Fruit fly (Drosophila melanogaster) whole organism, embryonic: ENCODE results near the gene CG12069.

Source experiments
- ATbp ChIP-seq: fragments of 200-800 bp; sonication (Bioruptor generic); optimal IDR thresholded peaks from 2 replicates; lab custom pipeline; 2017; ENCODE audit warnings: missing biosample characterization, mild to moderate bottlenecking, missing genetic modification characterization, missing genetic modification reagents
- CG10267 ChIP-seq: fragments of 200-800 bp; sonication (Bioruptor generic); optimal IDR thresholded peaks from 2 replicates; lab custom pipeline; 2018; ENCODE audit warnings: missing biosample characterization, mild to moderate bottlenecking, missing genetic modification characterization, moderate library complexity
- CG10366 ChIP-seq: fragments of 200-800 bp; sonication (Bioruptor generic); IDR thresholded peaks from 2 replicates; pipeline ENCODE4 v1.3.6; 2022; ENCODE audit warnings: missing biosample characterization, missing genetic modification characterization
- CG12071 ChIP-seq: fragments of 200-800 bp; sonication (Bioruptor generic); optimal IDR thresholded peaks from 3 replicates; lab custom pipeline; 2018; ENCODE audit warnings: missing biosample characterization, mild to moderate bottlenecking, missing genetic modification characterization
- CG12391 ChIP-seq: fragments of 200-800 bp; sonication (Bioruptor generic); optimal IDR thresholded peaks from 3 replicates; lab custom pipeline; 2018; ENCODE audit warnings: missing biosample characterization, mild to moderate bottlenecking, missing genetic modification characterization, moderate library complexity
- CG12744 ChIP-seq: fragments of 200-800 bp; sonication (Bioruptor generic); optimal IDR thresholded peaks from 2 replicates; lab custom pipeline; 2016; ENCODE audit warnings: missing biosample characterization, missing genetic modification characterization
- CG15696 ChIP-seq: fragments of 200-800 bp; sonication (Bioruptor generic); optimal IDR thresholded peaks from 2 replicates; lab custom pipeline; 2019; ENCODE audit warnings: missing biosample characterization, mild to moderate bottlenecking, missing genetic modification characterization, moderate library complexity
- CG1647 ChIP-seq: fragments of 200-800 bp; sonication (Bioruptor generic); optimal IDR thresholded peaks from 3 replicates; lab custom pipeline; 2016; ENCODE audit warnings: missing biosample characterization, missing genetic modification characterization
- CG17186 ChIP-seq: fragments of 200-800 bp; sonication (Bioruptor generic); optimal IDR thresholded peaks from 3 replicates; lab custom pipeline; 2017; ENCODE audit warnings: missing biosample characterization, missing genetic modification reagents, missing genetic modification characterization
- CG17612 ChIP-seq: fragments of 200-800 bp; sonication (Bioruptor generic); IDR thresholded peaks from 2 replicates; pipeline ENCODE4 v1.3.6; 2022; ENCODE audit warnings: missing biosample characterization, missing genetic modification characterization
- CG18619 ChIP-seq: fragments of 200-800 bp; sonication (Bioruptor generic); optimal IDR thresholded peaks from 3 replicates; lab custom pipeline; 2017; ENCODE audit warnings: missing biosample characterization, mild to moderate bottlenecking, missing genetic modification characterization
- CG2129 ChIP-seq: fragments of 200-800 bp; sonication (Bioruptor generic); IDR thresholded peaks from 2 replicates; pipeline ENCODE4 v1.3.6; 2022; ENCODE audit warnings: missing biosample characterization, missing genetic modification characterization; ENCODE audit not compliant: partially characterized antibody
- CG2678 ChIP-seq: fragments of 200-800 bp; sonication (Bioruptor generic); optimal IDR thresholded peaks from 3 replicates; lab custom pipeline; 2019; ENCODE audit warnings: missing biosample characterization, mild to moderate bottlenecking, missing genetic modification characterization, moderate library complexity
- CG30403 ChIP-seq: fragments of 200-800 bp; sonication (Bioruptor generic); optimal IDR thresholded peaks from 3 replicates; lab custom pipeline; 2016; ENCODE audit warnings: missing biosample characterization, missing genetic modification characterization
- CG32772 ChIP-seq: fragments of 200-800 bp; sonication (Bioruptor generic); IDR thresholded peaks from 2 replicates; pipeline ENCODE4 v1.3.6; 2022; ENCODE audit warnings: missing biosample characterization, missing genetic modification characterization
- CG3995 ChIP-seq: fragments of 200-800 bp; sonication (Bioruptor generic); optimal IDR thresholded peaks from 3 replicates; lab custom pipeline; 2016; ENCODE audit warnings: missing biosample characterization, missing genetic modification characterization
- CG6791 ChIP-seq: fragments of 200-800 bp; sonication (Bioruptor generic); IDR thresholded peaks from 3 replicates; pipeline ENCODE4 v1.3.6; 2022; ENCODE audit warnings: missing biosample characterization, missing genetic modification characterization; ENCODE audit not compliant: partially characterized antibody
- CG7357 ChIP-seq: fragments of 200-800 bp; sonication (Bioruptor generic); IDR thresholded peaks from 3 replicates; pipeline ENCODE4 v1.3.6; 2022; ENCODE audit warnings: missing biosample characterization, missing genetic modification characterization
- CG7372 ChIP-seq: fragments of 200-800 bp; sonication (Bioruptor generic); IDR thresholded peaks from 2 replicates; pipeline ENCODE4 v1.3.6; 2022; ENCODE audit warnings: missing biosample characterization, missing genetic modification characterization
- CG7987 ChIP-seq: fragments of 200-800 bp; sonication (Bioruptor generic); optimal IDR thresholded peaks from 2 replicates; lab custom pipeline; 2018; ENCODE audit warnings: missing biosample characterization, mild to moderate bottlenecking, missing genetic modification characterization, moderate library complexity
- CG8359 ChIP-seq: fragments of 200-800 bp; sonication (Bioruptor generic); optimal IDR thresholded peaks from 2 replicates; lab custom pipeline; 2017; ENCODE audit warnings: missing biosample characterization, mild to moderate bottlenecking, missing genetic modification characterization, borderline replicate concordance
- CG9437 ChIP-seq: fragments of 200-800 bp; sonication (Bioruptor generic); optimal IDR thresholded peaks from 2 replicates; lab custom pipeline; 2018; ENCODE audit warnings: missing biosample characterization, mild to moderate bottlenecking, missing genetic modification characterization
- CG9797 ChIP-seq: fragments of 200-800 bp; sonication (Bioruptor generic); optimal IDR thresholded peaks from 3 replicates; lab custom pipeline; 2018; ENCODE audit warnings: missing biosample characterization, mild to moderate bottlenecking, missing genetic modification characterization
- Camta ChIP-seq: fragments of 200-800 bp; sonication (Bioruptor generic); optimal IDR thresholded peaks from 2 replicates; lab custom pipeline; 2016; ENCODE audit warnings: missing biosample characterization, missing genetic modification characterization
- Dbx ChIP-seq: fragments of 200-800 bp; sonication (Bioruptor generic); IDR thresholded peaks from 3 replicates; pipeline ENCODE4 v1.3.6; 2022; ENCODE audit warnings: missing biosample characterization, missing genetic modification characterization
- Dip2 ChIP-seq: fragments of 200-800 bp; sonication (Bioruptor generic); IDR thresholded peaks from 2 replicates; pipeline ENCODE4 v1.3.6; 2022; ENCODE audit warnings: missing biosample characterization, missing genetic modification characterization
- Dref ChIP-seq: fragments of 200-800 bp; sonication (Bioruptor generic); IDR thresholded peaks from 2 replicates; pipeline ENCODE4 v1.3.6; 2022; ENCODE audit warnings: missing biosample characterization, missing genetic modification characterization
- Fer2 ChIP-seq: fragments of 200-800 bp; sonication (Bioruptor generic); optimal IDR thresholded peaks from 2 replicates; lab custom pipeline; 2018; ENCODE audit warnings: missing biosample characterization, mild to moderate bottlenecking, missing genetic modification characterization, moderate library complexity
- Hr39 ChIP-seq: fragments of >200 bp; optimal IDR thresholded peaks from 2 replicates; lab custom pipeline; 2017
- Hr78 ChIP-seq, 2 experiments: fragments of 200-800 bp in 1 of 2; fragments of >200 bp in 1 of 2; sonication (Bioruptor generic) in 1 of 2; optimal IDR thresholded peaks; 2 replicates each; lab custom pipeline; 2017 to 2019; ENCODE audit warnings: missing biosample characterization in 2 of 2, missing genetic modification characterization in 2 of 2, mild to moderate bottlenecking in 1 of 2, moderate library complexity in 1 of 2
- Lpt ChIP-seq: fragments of >200 bp; optimal IDR thresholded peaks from 2 replicates; lab custom pipeline; 2018; ENCODE audit warnings: missing biosample characterization, missing genetic modification characterization
- Meics ChIP-seq: fragments of 200-800 bp; sonication (Bioruptor generic); optimal IDR thresholded peaks from 2 replicates; lab custom pipeline; 2017; ENCODE audit warnings: missing biosample characterization, mild to moderate bottlenecking, missing genetic modification characterization
- Rfx ChIP-seq: fragments of 200-800 bp; sonication (Bioruptor generic); IDR thresholded peaks from 2 replicates; pipeline ENCODE4 v1.3.6; 2022; ENCODE audit warnings: missing biosample characterization, missing genetic modification characterization
- Scr ChIP-seq: fragments of 200-800 bp; sonication (Bioruptor generic); IDR thresholded peaks from 2 replicates; pipeline ENCODE4 v1.3.6; 2022; ENCODE audit warnings: missing biosample characterization, missing genetic modification characterization; ENCODE audit not compliant: partially characterized antibody
- abd-A ChIP-seq: fragments of 200-800 bp; sonication (Bioruptor generic); optimal IDR thresholded peaks from 3 replicates; lab custom pipeline; 2019; ENCODE audit warnings: missing biosample characterization, mild to moderate bottlenecking, missing genetic modification characterization, moderate library complexity
- bowl ChIP-seq: fragments of 200-800 bp; sonication (Bioruptor generic); IDR thresholded peaks from 2 replicates; pipeline ENCODE4 v1.3.6; 2022; ENCODE audit warnings: missing biosample characterization, missing genetic modification characterization
- crc ChIP-seq: fragments of 200-800 bp; sonication (Bioruptor generic); optimal IDR thresholded peaks from 2 replicates; lab custom pipeline; 2016; ENCODE audit warnings: missing biosample characterization, missing genetic modification characterization
- dpn ChIP-seq, 2 experiments: fragments of 200-800 bp; sonication (Bioruptor generic); optimal IDR thresholded peaks; 3 replicates each; lab custom pipeline; 2016; ENCODE audit warnings: missing biosample characterization in 2 of 2, missing genetic modification characterization in 2 of 2
- fru ChIP-seq: fragments of >200 bp; optimal IDR thresholded peaks from 2 replicates; lab custom pipeline; 2017
- gsb ChIP-seq: fragments of 200-800 bp; sonication (Bioruptor generic); IDR thresholded peaks from 2 replicates; pipeline ENCODE4 v1.3.6; 2022; ENCODE audit warnings: missing biosample characterization, missing genetic modification characterization
- kni ChIP-seq: fragments of 200-800 bp; sonication (Bioruptor generic); optimal IDR thresholded peaks from 3 replicates; lab custom pipeline; 2017; ENCODE audit warnings: mild to moderate bottlenecking, missing biosample characterization, missing genetic modification reagents, missing genetic modification characterization
- onecut ChIP-seq: fragments of 200-800 bp; sonication (Bioruptor generic); IDR thresholded peaks from 2 replicates; pipeline ENCODE4 v1.3.6; 2022; ENCODE audit warnings: missing biosample characterization, missing genetic modification characterization
- peb ChIP-seq: fragments of 200-800 bp; sonication (Bioruptor generic); IDR thresholded peaks from 2 replicates; pipeline ENCODE4 v1.3.6; 2022; ENCODE audit warnings: missing biosample characterization, missing genetic modification characterization
- pho ChIP-seq: fragments of 200-800 bp; sonication (Bioruptor generic); optimal IDR thresholded peaks from 2 replicates; lab custom pipeline; 2016; ENCODE audit warnings: missing biosample characterization, missing genetic modification characterization
- pum ChIP-seq: fragments of 200-800 bp; sonication (Bioruptor generic); optimal IDR thresholded peaks from 2 replicates; lab custom pipeline; 2016; ENCODE audit warnings: missing biosample characterization, missing genetic modification characterization
- pzg ChIP-seq: fragments of 200-800 bp; sonication (Bioruptor generic); optimal IDR thresholded peaks from 3 replicates; lab custom pipeline; 2018; ENCODE audit warnings: missing biosample characterization, mild to moderate bottlenecking, missing genetic modification characterization, moderate library complexity
- schlank ChIP-seq: fragments of 200-800 bp; sonication (Bioruptor generic); optimal IDR thresholded peaks from 2 replicates; lab custom pipeline; 2018; ENCODE audit warnings: missing biosample characterization, mild to moderate bottlenecking, missing genetic modification characterization
- sens ChIP-seq: fragments of 200-800 bp; sonication (Bioruptor generic); peaks from one replicate; lab custom pipeline; 2016; ENCODE audit warnings: missing biosample characterization, missing genetic modification characterization
- slp2 ChIP-seq: fragments of 200-800 bp; sonication (Bioruptor generic); optimal IDR thresholded peaks from 2 replicates; lab custom pipeline; 2016; ENCODE audit warnings: missing biosample characterization, missing genetic modification characterization
- sob ChIP-seq: fragments of 200-800 bp; sonication (Bioruptor generic); IDR thresholded peaks from 2 replicates; pipeline ENCODE4 v1.3.6; 2022; ENCODE audit warnings: missing biosample characterization, missing genetic modification characterization
- ssp ChIP-seq: fragments of 200-800 bp; sonication (Bioruptor generic); IDR thresholded peaks from 2 replicates; pipeline ENCODE4 v1.3.6; 2022; ENCODE audit warnings: missing biosample characterization, missing genetic modification characterization
- sug ChIP-seq: fragments of 200-800 bp; optimal IDR thresholded peaks from 2 replicates; lab custom pipeline; 2019; ENCODE audit warnings: missing biosample characterization, mild to moderate bottlenecking, missing genetic modification characterization, moderate library complexity
- yki ChIP-seq: fragments of >200 bp; optimal IDR thresholded peaks from 3 replicates; lab custom pipeline; 2018

Gene CG12069

dm6 chr3R:30729013-30729412 lies 33.7 kb upstream of the CG12069 start (continued):
- peak in 1 of 2 experiments; percentile 17 for TF ChIP-seq dpn (GFP tag; optimal IDR thresholded peaks at IDR 0.05; lab: Kevin White, UChicago)
- TF ChIP-seq ATbp (GFP tag; lab: Kevin White, UChicago) = no peak
- TF ChIP-seq kni (GFP tag; lab: Kevin White, UChicago) = no peak
- TF ChIP-seq ssp = no peak
- no peak for TF ChIP-seq CG6791
- no peak for TF ChIP-seq CG12071 (GFP tag; lab: Kevin White, UChicago)
- no peak for TF ChIP-seq CG12744 (GFP tag; lab: Kevin White, UChicago)
- TF ChIP-seq fru (lab: Kevin White, UChicago) = no peak
- TF ChIP-seq CG1647 (GFP tag; lab: Kevin White, UChicago) = no peak
- TF ChIP-seq CG12391 (tag; lab: Kevin White, UChicago) = no peak
- no peak for TF ChIP-seq onecut (GFP tag; lab: Robert Waterston, UW)
- no peak for TF ChIP-seq CG18619
- TF ChIP-seq Dip2 (GFP tag; lab: Robert Waterston, UW) = no peak
- no peak for TF ChIP-seq CG17186 (GFP tag; lab: Kevin White, UChicago)
- no peak for TF ChIP-seq Hr39
- TF ChIP-seq pzg (GFP tag; lab: Kevin White, UChicago) = no peak
- TF ChIP-seq Dref (GFP tag; lab: Robert Waterston, UW) = no peak
- TF ChIP-seq CG7987 = no peak
- TF ChIP-seq CG17612 (GFP tag; lab: Robert Waterston, UW) = no peak
- no peak for TF ChIP-seq CG2129 (GFP tag; lab: Robert Waterston, UW)
- TF ChIP-seq gsb (GFP tag; lab: Robert Waterston, UW) = no peak
- TF ChIP-seq crc (GFP tag; lab: Kevin White, UChicago) = no peak
- no peak for TF ChIP-seq CG3995 (GFP tag; lab: Kevin White, UChicago)
- TF ChIP-seq Fer2 (tag; lab: Kevin White, UChicago) = no peak
- no peak for TF ChIP-seq Hr78 (GFP tag; optimal IDR thresholded peaks at IDR 0.05; lab: Kevin White, UChicago)
- no peak for TF ChIP-seq CG15696 (tag; lab: Kevin White, UChicago)
- no peak for TF ChIP-seq Rfx (GFP tag; lab: Robert Waterston, UW)
- TF ChIP-seq CG32772 (GFP tag; lab: Robert Waterston, UW) = no peak
- TF ChIP-seq sob (GFP tag; lab: Robert Waterston, UW) = no peak
- no peak for TF ChIP-seq peb (GFP tag; lab: Robert Waterston, UW)
- no peak for TF ChIP-seq slp2
- no peak for TF ChIP-seq CG7357 (GFP tag; lab: Robert Waterston, UW)
- TF ChIP-seq CG30403 = peak; percentile 32
- TF ChIP-seq CG7372 (GFP tag; lab: Robert Waterston, UW) = no peak
- peak; percentile 13 for TF ChIP-seq pum (GFP tag; lab: Kevin White, UChicago)
- TF ChIP-seq bowl (GFP tag; lab: Robert Waterston, UW) = no peak
- TF ChIP-seq sens (GFP tag; lab: Kevin White, UChicago) = peak; percentile 87
- TF ChIP-seq CG10267 (tag; lab: Kevin White, UChicago) = no peak
- TF ChIP-seq sug = no peak
- no peak for TF ChIP-seq CG8359 (GFP tag; lab: Kevin White, UChicago)
- no peak for TF ChIP-seq abd-A
- peak; percentile 21 for TF ChIP-seq CG2678 (tag; lab: Kevin White, UChicago)
- TF ChIP-seq Scr (GFP tag; lab: Robert Waterston, UW) = no peak
- TF ChIP-seq Camta (GFP tag; lab: Kevin White, UChicago) = no peak
- TF ChIP-seq yki (lab: Kevin White, UChicago) = no peak
- no peak for TF ChIP-seq Lpt (GFP tag; lab: Kevin White, UChicago)
- TF ChIP-seq Meics (GFP tag; lab: Kevin White, UChicago) = no peak
- no peak for TF ChIP-seq CG9797 (GFP tag; lab: Kevin White, UChicago)
- TF ChIP-seq pho (GFP tag; lab: Kevin White, UChicago) = no peak
- TF ChIP-seq CG10366 (GFP tag; lab: Robert Waterston, UW) = no peak; the same call in 1 of the 2 replicates
- no peak for TF ChIP-seq CG9437 (GFP tag; lab: Kevin White, UChicago)
- TF ChIP-seq Dbx (GFP tag; lab: Robert Waterston, UW) = peak; percentile 14; the same call in 1 of the 3 replicates
- no peak for TF ChIP-seq schlank (tag; lab: Kevin White, UChicago)
